Fruit fly (Drosophila melanogaster): Measurements from ENCODE around the gene MSBP.

dm6 chrX:15887247-15887616 lies 2.7 kb downstream of the MSBP start, which contains the start of gene tay:
- TF ChIP-seq CG8478 (optimal IDR thresholded peaks at IDR 0.05) (no peak), CTCF (optimal IDR thresholded peaks at IDR 0.05) (peak in 1 of 2 experiments; percentile 33)
